Fruit fly (Drosophila melanogaster): ENCODE measurements around the gene CG12078.
A peak's percentile ranks its signal among the peaks of the same experiment; 100 is the strongest.

CG12078 gene

dm6 chr3L:3276930-3277329 lies 32.8 kb upstream of the CG12078 start:
- no peak for TF ChIP-seq Smox (GFP tag; optimal IDR thresholded peaks at IDR 0.05)
- TF ChIP-seq Eip78C (GFP tag), result peak; percentile 9
- TF ChIP-seq CG3032 (tag; optimal IDR thresholded peaks at IDR 0.05), result no peak

dm6 chr3L:3274463-3275177 lies 30.5 kb upstream of the CG12078 start:
- TF ChIP-seq Hr4 (GFP tag; optimal IDR thresholded peaks at IDR 0.05) (peak; percentile 40), CG32006 (GFP tag; optimal IDR thresholded peaks at IDR 0.05) (peak; percentile 54), Eip78C (GFP tag) (peak; percentile 76), CG15336 (GFP tag; IDR thresholded peaks at IDR 0.05) (0 out of 2 replicates have a peak, but pooled peaks have one; percentile 16), Met (GFP tag; optimal IDR thresholded peaks at IDR 0.05) (no peak), achi (GFP tag; optimal IDR thresholded peaks at IDR 0.05) (peak; percentile 17), Blimp-1 (GFP tag; optimal IDR thresholded peaks at IDR 0.05) (peak; percentile 59), CG7368 (GFP tag; optimal IDR thresholded peaks at IDR 0.05) (no peak), CG4318 (GFP tag; optimal IDR thresholded peaks at IDR 0.05) (no peak), CG3919 (GFP tag; optimal IDR thresholded peaks at IDR 0.05) (peak; percentile 6)

dm6 chr3L:3270736-3271135 lies 26.6 kb upstream of the CG12078 start, which contains the start of gene CG14960:
CG14960 (plus strand) TSS chr3L:3271036.
- peak; percentile 54 for TF ChIP-seq Eip78C (GFP tag)
- no peak for TF ChIP-seq CG3032 (tag; optimal IDR thresholded peaks at IDR 0.05)
- TF ChIP-seq CG10669 (GFP tag; optimal IDR thresholded peaks at IDR 0.05), result no peak
- TF ChIP-seq CG15336 (GFP tag; IDR thresholded peaks at IDR 0.05), result no peak
- TF ChIP-seq dac (GFP tag; optimal IDR thresholded peaks at IDR 0.05), result no peak
- TF ChIP-seq eg (GFP tag; IDR thresholded peaks at IDR 0.05), result no peak
- TF ChIP-seq acj6 (GFP tag; optimal IDR thresholded peaks at IDR 0.05), result no peak
- TF ChIP-seq CG11902 (GFP tag; optimal IDR thresholded peaks at IDR 0.05), result no peak
- no peak for TF ChIP-seq CG6792 (GFP tag; optimal IDR thresholded peaks at IDR 0.05)
- TF ChIP-seq esn (GFP tag; optimal IDR thresholded peaks at IDR 0.05), result no peak
- peak; percentile 30; the same call in 1 of the 3 replicates for TF ChIP-seq CG6163 (GFP tag; IDR thresholded peaks at IDR 0.05)
- no peak for TF ChIP-seq Smox (GFP tag; optimal IDR thresholded peaks at IDR 0.05)

dm6 chr3L:3268161-3268560 lies 24.1 kb upstream of the CG12078 start, which contains the start of gene CG34265:
CG34265 (plus strand) TSS chr3L:3268461.
- TF ChIP-seq CG11294 (GFP tag; IDR thresholded peaks at IDR 0.05), result no peak
- no peak for TF ChIP-seq Eip78C (GFP tag)
- TF ChIP-seq Hr38 (GFP tag; optimal IDR thresholded peaks at IDR 0.05), result no peak
- no peak for TF ChIP-seq Sox102F (GFP tag; optimal IDR thresholded peaks at IDR 0.05)

- TF ChIP-seq salr (GFP tag; optimal IDR thresholded peaks at IDR 0.05) (no peak), pdm3 (GFP tag; optimal IDR thresholded peaks at IDR 0.05) (no peak), esn (GFP tag; optimal IDR thresholded peaks at IDR 0.05) (no peak), fd85E (GFP tag; optimal IDR thresholded peaks at IDR 0.05) (no peak), fd59A (GFP tag; optimal IDR thresholded peaks at IDR 0.05) (no peak), vri (GFP tag; optimal IDR thresholded peaks at IDR 0.05) (no peak), Hr4 (GFP tag; optimal IDR thresholded peaks at IDR 0.05) (no peak), CG11294 (GFP tag; IDR thresholded peaks at IDR 0.05) (no peak), Eip75B (GFP tag; optimal IDR thresholded peaks at IDR 0.05) (no peak), CG6792 (GFP tag; optimal IDR thresholded peaks at IDR 0.05) (no peak), CG3919 (GFP tag; optimal IDR thresholded peaks at IDR 0.05) (no peak), CG7368 (GFP tag; optimal IDR thresholded peaks at IDR 0.05) (no peak), Hr39 (GFP tag; optimal IDR thresholded peaks at IDR 0.05) (no peak), Hr38 (GFP tag; optimal IDR thresholded peaks at IDR 0.05) (no peak), CG3032 (tag; optimal IDR thresholded peaks at IDR 0.05) (no peak)
These were observed 22.2 kb upstream of the CG12078 start for dm6 chr3L:3266306-3266705.

dm6 chr3L:3261642-3262041 lies 17.5 kb upstream of the CG12078 start:
- TF ChIP-seq CG9139 (GFP tag; optimal IDR thresholded peaks at IDR 0.05), result no peak
- TF ChIP-seq salr (GFP tag; optimal IDR thresholded peaks at IDR 0.05), result no peak
- no peak for TF ChIP-seq fd59A (GFP tag; optimal IDR thresholded peaks at IDR 0.05)
